Worm (Caenorhabditis elegans): ENCODE results near the gene F56F11.1.

Gene F56F11.1

DNA sequence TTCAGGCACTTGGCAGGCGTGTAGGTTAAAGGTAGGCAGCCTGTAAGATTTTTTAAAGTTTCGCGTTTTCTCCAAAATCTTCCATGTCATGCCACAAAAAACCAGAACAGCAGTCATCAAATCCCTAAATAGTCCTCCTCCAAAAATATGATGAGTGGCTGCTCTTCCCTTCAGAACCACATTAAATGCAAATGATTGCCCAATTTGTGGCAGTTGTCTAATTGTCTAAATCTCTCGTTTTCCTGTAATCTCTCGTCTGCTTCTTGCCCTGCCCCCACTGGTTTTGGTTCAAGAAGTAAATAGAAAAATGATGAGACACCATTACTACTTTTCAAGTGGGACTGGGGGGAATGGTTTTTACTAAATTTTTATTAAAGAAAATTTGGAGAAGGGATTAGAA lies 12.6 kb downstream of the F56F11.1 start:
- TF ChIP-seq Y95B8A.8 (GFP tag; IDR thresholded peaks at IDR 0.05) (no peak), ceh-91 (GFP tag; IDR thresholded peaks at IDR 0.05) (no peak), hmg-1.2 (GFP tag; IDR thresholded peaks at IDR 0.05) (peak; percentile 85), nfya-1 (tag; optimal IDR thresholded peaks at IDR 0.05; ENCODE audit: borderline replicate concordance, insufficient read depth) (no peak), nhr-27 (tag; optimal IDR thresholded peaks at IDR 0.05) (no peak)

DNA sequence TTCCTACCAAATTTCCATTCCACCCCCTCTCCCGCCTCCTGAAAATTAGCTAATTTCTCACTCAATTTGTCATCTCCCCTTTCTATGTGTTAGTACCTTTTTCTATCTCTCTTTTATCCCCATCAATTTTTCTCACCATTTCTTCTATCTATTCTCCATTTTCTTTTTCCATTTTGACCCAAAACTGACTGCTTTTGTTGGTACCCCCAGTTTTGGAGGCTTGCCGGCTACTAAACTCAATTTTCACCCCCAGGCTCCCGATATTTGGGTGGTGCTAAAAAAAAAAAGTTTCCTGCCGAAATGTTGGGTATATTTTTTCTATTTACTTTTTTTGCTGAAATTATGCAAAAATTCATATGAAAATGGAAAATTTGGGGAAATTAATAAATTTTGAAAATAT lies 16.3 kb downstream of the F56F11.1 start:
- TF ChIP-seq let-526 (GFP tag; IDR thresholded peaks at IDR 0.05) (no peak), F57C9.4 (tag; optimal IDR thresholded peaks at IDR 0.05) (no peak), ceh-27 (GFP tag; optimal IDR thresholded peaks at IDR 0.05) (no peak), unc-130 (GFP tag; optimal IDR thresholded peaks at IDR 0.05) (no peak), nhr-179 (tag; optimal IDR thresholded peaks at IDR 0.05) (no peak), let-607 (tag; optimal IDR thresholded peaks at IDR 0.05) (no peak), athp-1 (tag; optimal IDR thresholded peaks at IDR 0.05) (no peak), nhr-27 (tag; optimal IDR thresholded peaks at IDR 0.05) (no peak), ets-4 (GFP tag; optimal IDR thresholded peaks at IDR 0.05) (no peak), snpc-3.4 (tag; optimal IDR thresholded peaks at IDR 0.05) (no peak), F22D6.2 (tag; optimal IDR thresholded peaks at IDR 0.05) (no peak), dpff-1 (tag; optimal IDR thresholded peaks at IDR 0.05) (no peak), ztf-25 (GFP tag; IDR thresholded peaks at IDR 0.05) (no peak)

- TF ChIP-seq unc-130 (GFP tag; optimal IDR thresholded peaks at IDR 0.05): no peak
- no peak for TF ChIP-seq F37B4.10 (GFP tag; IDR thresholded peaks at IDR 0.05)
- no peak for TF ChIP-seq nfyb-1 (GFP tag; IDR thresholded peaks at IDR 0.05)
- no peak for TF ChIP-seq F57A8.1 (GFP tag; optimal IDR thresholded peaks at IDR 0.05)
- no peak for TF ChIP-seq atf-7 (tag; optimal IDR thresholded peaks at IDR 0.05)
- no peak for TF ChIP-seq efl-1 (GFP tag; optimal IDR thresholded peaks at IDR 0.05)
- TF ChIP-seq hmg-20 (GFP tag; IDR thresholded peaks at IDR 0.05): no peak
- TF ChIP-seq lir-1 (GFP tag; conservative IDR thresholded peaks at IDR 0.05): no peak
- TF ChIP-seq madf-3 (GFP tag; IDR thresholded peaks at IDR 0.05): no peak
- no peak for TF ChIP-seq mes-4 (tag; optimal IDR thresholded peaks at IDR 0.05)
- TF ChIP-seq hsf-1 (GFP tag; IDR thresholded peaks at IDR 0.05): no peak
These were observed 17.3 kb downstream of the F56F11.1 start for ce11 chrIII:2908859-2909258.

ce11 chrIII:2910606-2911005 lies 19.1 kb downstream of the F56F11.1 start, which contains the start of gene cdh-1:
TSS of gene cdh-1 (plus strand) at chrIII:2910906.
- no peak for TF ChIP-seq hmg-1.2 (GFP tag; IDR thresholded peaks at IDR 0.05)
- TF ChIP-seq egrh-3 (GFP tag; IDR thresholded peaks at IDR 0.05): no peak
- no peak for TF ChIP-seq K11D2.4 (GFP tag; IDR thresholded peaks at IDR 0.05)
- TF ChIP-seq dpff-1 (tag; optimal IDR thresholded peaks at IDR 0.05): no peak
- no peak for TF ChIP-seq F37B4.10 (GFP tag; IDR thresholded peaks at IDR 0.05)
- no peak for TF ChIP-seq lin-35 (GFP tag; optimal IDR thresholded peaks at IDR 0.05)
- no peak for TF ChIP-seq B0035.1 (tag; optimal IDR thresholded peaks at IDR 0.05)
- TF ChIP-seq F22D6.2 (tag; optimal IDR thresholded peaks at IDR 0.05): no peak
- no peak for TF ChIP-seq die-1 (tag; optimal IDR thresholded peaks at IDR 0.05)
- TF ChIP-seq cebp-2 (GFP tag; IDR thresholded peaks at IDR 0.05): no peak
- no peak for TF ChIP-seq sea-2 (GFP tag; IDR thresholded peaks at IDR 0.05)
- no peak for TF ChIP-seq ztf-26 (tag; optimal IDR thresholded peaks at IDR 0.05)
- no peak for TF ChIP-seq unc-62 (GFP tag; optimal IDR thresholded peaks at IDR 0.05)
- TF ChIP-seq ets-4 (GFP tag; optimal IDR thresholded peaks at IDR 0.05): no peak
- no peak for TF ChIP-seq F55B11.4 (tag; optimal IDR thresholded peaks at IDR 0.05; ENCODE audit: borderline replicate concordance, insufficient read depth)
- no peak for TF ChIP-seq Y67H2A.10 (GFP tag; conservative IDR thresholded peaks at IDR 0.05)
- TF ChIP-seq Y56A3A.18 (GFP tag; IDR thresholded peaks at IDR 0.05): no peak
- no peak for TF ChIP-seq hlh-12 (tag; optimal IDR thresholded peaks at IDR 0.05)
